Fruit fly (Drosophila melanogaster) whole organism, wandering third instar larva: ENCODE data around the gene CG15022.

Experiments
- Abd-B ChIP-seq: fragments of >200 bp; optimal IDR thresholded peaks from 2 replicates; lab custom pipeline; 2017; ENCODE audit warnings: missing biosample characterization, missing genetic modification characterization
- CG32264 ChIP-seq: fragments of 200-800 bp; sonication (Bioruptor generic); optimal IDR thresholded peaks from 2 replicates; lab custom pipeline; 2016; ENCODE audit warnings: missing biosample characterization, missing genetic modification characterization
- CrebA ChIP-seq: fragments of 200-800 bp; sonication (Bioruptor generic); optimal IDR thresholded peaks from 2 replicates; lab custom pipeline; 2016; ENCODE audit warnings: missing biosample characterization, mild to moderate bottlenecking, missing genetic modification characterization, borderline replicate concordance
- Dfd ChIP-seq: fragments of >200 bp; optimal IDR thresholded peaks from 2 replicates; lab custom pipeline; 2017; ENCODE audit warnings: missing biosample characterization, missing genetic modification characterization
- HLH106 ChIP-seq: fragments of 200-800 bp; optimal IDR thresholded peaks from 3 replicates; lab custom pipeline; 2019; ENCODE audit warnings: missing biosample characterization, mild to moderate bottlenecking, missing genetic modification characterization, moderate library complexity
- Hnf4 ChIP-seq: fragments of 200-800 bp; sonication (Bioruptor generic); optimal IDR thresholded peaks from 2 replicates; lab custom pipeline; 2016; ENCODE audit warnings: missing biosample characterization, mild to moderate bottlenecking, missing genetic modification characterization
- Hr78 ChIP-seq: fragments of >200 bp; optimal IDR thresholded peaks from 2 replicates; lab custom pipeline; 2017; ENCODE audit warnings: missing biosample characterization, missing genetic modification characterization
- Hr83 ChIP-seq: fragments of 200-300 bp; sonication (Bioruptor generic); optimal IDR thresholded peaks from 2 replicates; lab custom pipeline; 2016; ENCODE audit warnings: missing biosample characterization, mild to moderate bottlenecking, missing genetic modification characterization, moderate library complexity; ENCODE audit not compliant: poor library complexity, severe bottlenecking
- Mio ChIP-seq: sonication (Bioruptor generic); optimal IDR thresholded peaks from 2 replicates; lab custom pipeline; 2016; ENCODE audit warnings: missing biosample characterization, missing genetic modification characterization
- Myc ChIP-seq: fragments of >200 bp; optimal IDR thresholded peaks from 2 replicates; lab custom pipeline; 2017
- N ChIP-seq: fragments of >200 bp; optimal IDR thresholded peaks from 2 replicates; lab custom pipeline; 2018; ENCODE audit warnings: missing biosample characterization, missing external identifiers, missing genetic modification characterization
- OdsH ChIP-seq: fragments of 200-800 bp; sonication (Bioruptor generic); optimal IDR thresholded peaks from 2 replicates; lab custom pipeline; 2016; ENCODE audit warnings: missing biosample characterization, mild to moderate bottlenecking, missing genetic modification characterization
- Vsx2 ChIP-seq: fragments of 200-300, 225-300 bp; sonication (Bioruptor generic); optimal IDR thresholded peaks from 2 replicates; lab custom pipeline; 2018; ENCODE audit warnings: missing biosample characterization, missing genetic modification characterization; ENCODE audit not compliant: partially characterized antibody
- br ChIP-seq: fragments of 200-800 bp; sonication (Bioruptor generic); optimal IDR thresholded peaks from 2 replicates; lab custom pipeline; 2016; ENCODE audit warnings: missing biosample characterization, missing genetic modification characterization
- brk ChIP-seq: fragments of 200-800 bp; sonication (Bioruptor generic); optimal IDR thresholded peaks from 2 replicates; lab custom pipeline; 2016; ENCODE audit warnings: missing biosample characterization, mild to moderate bottlenecking, missing genetic modification characterization
- dl ChIP-seq, 2 experiments: fragments of 175-275, 200-275 bp in 1 of 2; fragments of 200-275 bp in 1 of 2; sonication (Bioruptor generic); optimal IDR thresholded peaks; lab custom pipeline; 2018; ENCODE audit warnings: mild to moderate bottlenecking in 2 of 2, missing biosample characterization in 2 of 2, missing genetic modification characterization in 2 of 2, moderate library complexity in 2 of 2; ENCODE audit not compliant: partially characterized antibody in 2 of 2, insufficient read depth in 1 of 2
- dmrt93B ChIP-seq: fragments of 200-800 bp; sonication (Bioruptor generic); optimal IDR thresholded peaks from 2 replicates; lab custom pipeline; 2018; ENCODE audit warnings: missing biosample characterization, mild to moderate bottlenecking, missing genetic modification characterization
- dsf ChIP-seq: sonication (Bioruptor generic); optimal IDR thresholded peaks from 2 replicates; lab custom pipeline; 2016; ENCODE audit warnings: missing biosample characterization, missing genetic modification characterization, borderline replicate concordance
- ey ChIP-seq: fragments of 200-800 bp; sonication (Bioruptor generic); optimal IDR thresholded peaks from 2 replicates; lab custom pipeline; 2016; ENCODE audit warnings: missing biosample characterization, missing genetic modification characterization
- foxo ChIP-seq, 2 experiments: fragments of 200-800 bp; sonication (Bioruptor generic); optimal IDR thresholded peaks; 2 replicates in 1 of 2; 3 replicates in 1 of 2; lab custom pipeline; 2016 to 2017; ENCODE audit warnings: missing biosample characterization in 2 of 2, missing genetic modification characterization in 2 of 2
- h ChIP-seq: fragments of 200-800 bp; sonication (Bioruptor generic); optimal IDR thresholded peaks from 3 replicates; lab custom pipeline; 2016; ENCODE audit warnings: missing biosample characterization, mild to moderate bottlenecking, missing genetic modification characterization
- jim ChIP-seq: fragments of 175-275, 200-325 bp; sonication (Bioruptor generic); optimal IDR thresholded peaks from 2 replicates; lab custom pipeline; 2016; ENCODE audit warnings: missing biosample characterization, mild to moderate bottlenecking, missing genetic modification characterization
- pan ChIP-seq: fragments of >200 bp; optimal IDR thresholded peaks from 2 replicates; lab custom pipeline; 2017
- psq ChIP-seq: fragments of 200-800 bp; sonication (Bioruptor generic); optimal IDR thresholded peaks from 3 replicates; lab custom pipeline; 2017; ENCODE audit warnings: missing biosample characterization, mild to moderate bottlenecking, missing genetic modification characterization, moderate library complexity
- rgr ChIP-seq: fragments of 200-800 bp; sonication (Bioruptor generic); optimal IDR thresholded peaks from 3 replicates; lab custom pipeline; 2016; ENCODE audit warnings: missing biosample characterization, mild to moderate bottlenecking, missing genetic modification characterization
- sage ChIP-seq: fragments of 200-800 bp; sonication (Bioruptor generic); optimal IDR thresholded peaks from 2 replicates; lab custom pipeline; 2016; ENCODE audit warnings: missing biosample characterization, mild to moderate bottlenecking, missing genetic modification characterization
- sv ChIP-seq: fragments of 200-800 bp; sonication (Bioruptor generic); optimal IDR thresholded peaks from 3 replicates; lab custom pipeline; 2016; ENCODE audit warnings: missing biosample characterization, missing genetic modification characterization
- woc ChIP-seq: sonication (Bioruptor generic); optimal IDR thresholded peaks from 2 replicates; lab custom pipeline; 2016; ENCODE audit warnings: missing biosample characterization, mild to moderate bottlenecking, missing genetic modification characterization

CG15022 gene

dm6 chr3L:4458063-4458462, 2.1 kb downstream of the CG15022 start, which contains the start of gene CG11345:
Gene CG11345, minus strand, starts transcription at chr3L:4458163.
- TF ChIP-seq woc (GFP tag; lab: Kevin White, UChicago), result no peak
- no peak for TF ChIP-seq dsf (GFP tag; lab: Kevin White, UChicago)
- no peak for TF ChIP-seq Dfd (GFP tag; lab: Kevin White, UChicago)
- no peak for TF ChIP-seq rgr (GFP tag; lab: Kevin White, UChicago)
- no peak for TF ChIP-seq CrebA
- no peak for TF ChIP-seq Hr83 (GFP tag; lab: Kevin White, UChicago)
- no peak for TF ChIP-seq dl (GFP tag; optimal IDR thresholded peaks at IDR 0.05; lab: Kevin White, UChicago; ENCODE audit: insufficient read depth in 1 of 2, partially characterized antibody in 2 of 2)
- TF ChIP-seq pan (lab: Kevin White, UChicago), result no peak
- no peak for TF ChIP-seq HLH106
- TF ChIP-seq Hr78, result no peak
- TF ChIP-seq br (GFP tag; lab: Kevin White, UChicago), result no peak

dm6 chr3L:4447229-4447628, 12.9 kb downstream of the CG15022 start:
- TF ChIP-seq Vsx2 (GFP tag; lab: Kevin White, UChicago) (no peak), rgr (GFP tag; lab: Kevin White, UChicago) (no peak), br (GFP tag; lab: Kevin White, UChicago) (no peak), brk (GFP tag; lab: Kevin White, UChicago) (no peak), h (GFP tag; lab: Kevin White, UChicago) (no peak), Hr83 (GFP tag; lab: Kevin White, UChicago) (no peak), sv (no peak), Dfd (GFP tag; lab: Kevin White, UChicago) (no peak), woc (GFP tag; lab: Kevin White, UChicago) (no peak), dsf (GFP tag; lab: Kevin White, UChicago) (no peak), dl (GFP tag; optimal IDR thresholded peaks at IDR 0.05; lab: Kevin White, UChicago; ENCODE audit: insufficient read depth in 1 of 2, partially characterized antibody in 2 of 2) (no peak), Mio (GFP tag; lab: Kevin White, UChicago) (no peak), HLH106 (no peak), foxo (GFP tag; optimal IDR thresholded peaks at IDR 0.05; lab: Kevin White, UChicago) (no peak), Hnf4 (GFP tag; lab: Kevin White, UChicago) (no peak), dmrt93B (GFP tag; lab: Kevin White, UChicago) (no peak), pan (lab: Kevin White, UChicago) (no peak), N (GFP tag; lab: Kevin White, UChicago) (no peak), Myc (no peak)

dm6 chr3L:4446273-4446672, 13.8 kb downstream of the CG15022 start, which contains the start of gene CG12607:
Gene CG12607, plus strand, starts transcription at chr3L:4446573.
- no peak for TF ChIP-seq OdsH
- TF ChIP-seq Mio (GFP tag; lab: Kevin White, UChicago), result no peak
- TF ChIP-seq ey (GFP tag; lab: Kevin White, UChicago), result no peak
- no peak for TF ChIP-seq foxo (GFP tag; optimal IDR thresholded peaks at IDR 0.05; lab: Kevin White, UChicago)
- TF ChIP-seq br (GFP tag; lab: Kevin White, UChicago), result no peak
- no peak for TF ChIP-seq CG32264 (GFP tag; lab: Kevin White, UChicago)
- no peak for TF ChIP-seq pan (lab: Kevin White, UChicago)
- no peak for TF ChIP-seq HLH106
- TF ChIP-seq Abd-B (GFP tag; lab: Kevin White, UChicago), result no peak

- TF ChIP-seq Mio (GFP tag; lab: Kevin White, UChicago) (no peak), sage (no peak), CrebA (no peak), Myc (no peak), Hnf4 (GFP tag; lab: Kevin White, UChicago) (no peak), sv (no peak), pan (lab: Kevin White, UChicago) (no peak), Dfd (GFP tag; lab: Kevin White, UChicago) (no peak), HLH106 (no peak), woc (GFP tag; lab: Kevin White, UChicago) (no peak), psq (no peak), brk (GFP tag; lab: Kevin White, UChicago) (no peak), N (GFP tag; lab: Kevin White, UChicago) (no peak), br (GFP tag; lab: Kevin White, UChicago) (no peak), dl (GFP tag; optimal IDR thresholded peaks at IDR 0.05; lab: Kevin White, UChicago; ENCODE audit: insufficient read depth in 1 of 2, partially characterized antibody in 2 of 2) (no peak)
- TF ChIP-seq, all 38 proteins: peak for 0
These were observed 14.3 kb downstream of the CG15022 start for dm6 chr3L:4445824-4446223.

- TF ChIP-seq dsf (GFP tag; lab: Kevin White, UChicago), result no peak
- no peak for TF ChIP-seq Myc
- TF ChIP-seq Dfd (GFP tag; lab: Kevin White, UChicago), result no peak
- no peak for TF ChIP-seq foxo (GFP tag; optimal IDR thresholded peaks at IDR 0.05; lab: Kevin White, UChicago)
- no peak for TF ChIP-seq jim (GFP tag; lab: Kevin White, UChicago)
These were observed 17.9 kb downstream of the CG15022 start for dm6 chr3L:4442168-4442567.
